Worm (Caenorhabditis elegans): ENCODE results near the gene cfp-1.
A peak's percentile ranks its signal among the peaks of the same experiment; 100 is the strongest.

DNA sequence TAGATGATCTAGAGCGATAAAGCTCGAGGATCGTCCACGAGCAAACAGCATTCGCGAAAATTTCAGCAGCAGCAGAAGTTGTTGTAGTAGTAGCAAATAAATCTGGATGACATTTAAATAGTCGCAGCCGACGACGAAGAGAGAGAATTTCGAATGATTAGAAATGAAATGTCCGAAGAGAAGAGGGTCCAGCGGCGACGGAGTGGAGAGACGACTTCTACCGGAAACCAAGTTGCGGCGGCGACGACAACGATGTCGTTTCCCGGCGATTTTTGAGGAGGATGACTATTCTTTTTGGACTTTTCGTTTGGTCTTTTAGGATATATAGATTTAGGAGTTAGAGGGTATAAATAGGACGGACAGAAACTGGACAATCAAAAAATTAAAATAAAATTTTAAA is 10.8 kb upstream of the cfp-1 start:
- TF ChIP-seq lin-13 (GFP tag; optimal IDR thresholded peaks at IDR 0.05) (no peak), snpc-1.2 (GFP tag; IDR thresholded peaks at IDR 0.05) (no peak), unc-62 (GFP tag; optimal IDR thresholded peaks at IDR 0.05 in 1 of 2) (no peak), unc-62 (tag; optimal IDR thresholded peaks at IDR 0.05) (no peak), fkh-10 (GFP tag; optimal IDR thresholded peaks at IDR 0.05) (no peak), mdl-1 (tag; optimal IDR thresholded peaks at IDR 0.05) (no peak), nhr-28 (tag; optimal IDR thresholded peaks at IDR 0.05) (no peak), nhr-25 (tag; optimal IDR thresholded peaks at IDR 0.05; ENCODE audit: borderline replicate concordance, insufficient read depth) (no peak), ctbp-1 (GFP tag; IDR thresholded peaks at IDR 0.05) (no peak), vab-7 (GFP tag; IDR thresholded peaks at IDR 0.05) (no peak), aha-1 (tag) (peak; percentile 67), nhr-237 (tag; optimal IDR thresholded peaks at IDR 0.05) (no peak), nhr-10 (tag; optimal IDR thresholded peaks at IDR 0.05) (no peak), ceh-44 (GFP tag; IDR thresholded peaks at IDR 0.05) (no peak), nhr-111 (GFP tag; optimal IDR thresholded peaks at IDR 0.05) (no peak)

Data from whole organism, L4 larva.